Worm (Caenorhabditis elegans) whole organism, L4/young adult: ENCODE results near the gene otub-1.

Experiments
- W03F9.2 ChIP-seq: fragments of 150-350 bp; optimal IDR thresholded peaks from 2 replicates; lab custom pipeline; 2014; ENCODE audit warnings: missing biosample characterization, missing genetic modification characterization
- him-1 ChIP-seq: sonication (generic microtip); optimal IDR thresholded peaks from 2 replicates; lab custom pipeline; 2016; ENCODE audit warnings: missing genotype, missing genetic modification reagents, missing genetic modification characterization, missing compliant biosample characterization

ce11 chrV:15113992-15114391, 47.9 kb downstream of the otub-1 start, which contains the start of gene T01G5.6:
- TF ChIP-seq him-1 (tag; lab: Kevin White, UChicago) = no peak
- TF ChIP-seq W03F9.2 (tag; lab: Kevin White, UChicago) = no peak
